Worm (Caenorhabditis elegans) whole organism, L1 larva: ENCODE data around the gene Y73B6BL.47.

Source experiments
- C34B4.2 ChIP-seq: sonication (generic microtip); optimal IDR thresholded peaks from 2 replicates; lab custom pipeline; 2017; ENCODE audit warnings: mild to moderate bottlenecking, missing genetic modification characterization, missing compliant biosample characterization
- F16B12.6 ChIP-seq: fragments of 150-350 bp; optimal IDR thresholded peaks from 2 replicates; lab custom pipeline; 2014; ENCODE audit warnings: missing biosample characterization, missing genetic modification characterization
- Y116A8C.19 ChIP-seq: sonication (generic microtip); optimal IDR thresholded peaks from 2 replicates; lab custom pipeline; 2016; ENCODE audit warnings: missing compliant biosample characterization, missing genetic modification characterization, borderline replicate concordance
- aha-1 ChIP-seq: fragments of 150-350 bp; optimal IDR thresholded peaks from 2 replicates; lab custom pipeline; 2014; ENCODE audit warnings: missing biosample characterization, missing genetic modification characterization
- alr-1 ChIP-seq: fragments of 200-800 bp; sonication (Bioruptor generic); optimal IDR thresholded peaks from 2 replicates; lab custom pipeline; 2018; ENCODE audit warnings: borderline replicate concordance, mild to moderate bottlenecking, missing genetic modification characterization, missing compliant biosample characterization
- blmp-1 ChIP-seq: fragments of 150-350 bp; optimal IDR thresholded peaks from 2 replicates; lab custom pipeline; 2014; ENCODE audit warnings: missing biosample characterization, missing genetic modification characterization
- ceh-88 ChIP-seq: fragments of 200-800 bp; sonication (Bioruptor generic); IDR thresholded peaks from 2 replicates; pipeline ENCODE4 v1.3.6; 2022; ENCODE audit warnings: missing genetic modification characterization, missing compliant biosample characterization
- ces-1 ChIP-seq: fragments of 150-350 bp; optimal IDR thresholded peaks from 2 replicates; lab custom pipeline; 2014; ENCODE audit warnings: missing biosample characterization, missing genetic modification reagents, missing genetic modification characterization
- dpl-1 ChIP-seq, 3 experiments: fragments of 150-350 bp in 2 of 3; sonication (generic microtip) in 1 of 3; optimal IDR thresholded peaks; 2 replicates each; lab custom pipeline; 2014 to 2017; ENCODE audit warnings: missing biosample characterization in 3 of 3, missing genetic modification characterization in 3 of 3, missing genetic modification reagents in 3 of 3
- dsc-1 ChIP-seq: sonication (generic microtip); optimal IDR thresholded peaks from 2 replicates; lab custom pipeline; 2016; ENCODE audit warnings: mild to moderate bottlenecking, missing genetic modification characterization, missing compliant biosample characterization
- efl-1 ChIP-seq, 4 experiments: fragments of 150-350 bp; optimal IDR thresholded peaks in 3 of 4; peaks in 1 of 4; 1 replicate in 1 of 4; 2 replicates in 3 of 4; lab custom pipeline; 2014; ENCODE audit warnings: missing biosample characterization in 2 of 4, missing genetic modification characterization in 2 of 4, missing genetic modification reagents in 2 of 4
- efl-3 ChIP-seq: fragments of 200-800 bp; sonication (Bioruptor generic); optimal IDR thresholded peaks from 2 replicates; lab custom pipeline; 2018; ENCODE audit warnings: mild to moderate bottlenecking, missing genetic modification characterization, missing compliant biosample characterization
- egl-13 ChIP-seq: sonication (generic microtip); optimal IDR thresholded peaks from 2 replicates; lab custom pipeline; 2016; ENCODE audit warnings: missing genotype, missing genetic modification reagents, missing genetic modification characterization, missing compliant biosample characterization
- fkh-10 ChIP-seq: sonication (generic microtip); optimal IDR thresholded peaks from 2 replicates; lab custom pipeline; 2017; ENCODE audit warnings: missing biosample characterization, missing genetic modification reagents, missing genetic modification characterization
- fkh-4 ChIP-seq: sonication (generic microtip); optimal IDR thresholded peaks from 2 replicates; lab custom pipeline; 2016; ENCODE audit warnings: missing compliant biosample characterization, missing genetic modification characterization, borderline replicate concordance
- fkh-8 ChIP-seq: sonication (generic microtip); optimal IDR thresholded peaks from 2 replicates; lab custom pipeline; 2016; ENCODE audit warnings: mild to moderate bottlenecking, missing genetic modification characterization, missing compliant biosample characterization
- fos-1 ChIP-seq: fragments of 150-350 bp; optimal IDR thresholded peaks from 2 replicates; lab custom pipeline; 2014; ENCODE audit warnings: missing biosample characterization, missing genetic modification characterization
- hlh-17 ChIP-seq: fragments of 200-800 bp; sonication (Bioruptor generic); optimal IDR thresholded peaks from 2 replicates; lab custom pipeline; 2018; ENCODE audit warnings: missing genetic modification characterization, mild to moderate bottlenecking, missing compliant biosample characterization, moderate library complexity, borderline replicate concordance
- hlh-4 ChIP-seq: sonication (generic microtip); optimal IDR thresholded peaks from 2 replicates; lab custom pipeline; 2016; ENCODE audit warnings: mild to moderate bottlenecking, missing genetic modification characterization, missing compliant biosample characterization
- hpl-2 ChIP-seq: fragments of 150-350 bp; optimal IDR thresholded peaks from 2 replicates; lab custom pipeline; 2014; ENCODE audit warnings: missing biosample characterization, missing genetic modification reagents, missing genetic modification characterization
- irx-1 ChIP-seq: sonication (generic microtip); optimal IDR thresholded peaks from 2 replicates; lab custom pipeline; 2016; ENCODE audit warnings: missing genetic modification characterization, missing compliant biosample characterization
- jun-1 ChIP-seq: fragments of 150-350 bp; optimal IDR thresholded peaks from 2 replicates; lab custom pipeline; 2014; ENCODE audit warnings: missing biosample characterization, missing genetic modification reagents, missing genetic modification characterization
- lin-13 ChIP-seq: fragments of 150-350 bp; optimal IDR thresholded peaks from 2 replicates; lab custom pipeline; 2014; ENCODE audit warnings: missing biosample characterization, missing genetic modification reagents, missing genetic modification characterization
- lin-15B ChIP-seq: fragments of 150-350 bp; sonication (generic microtip); optimal IDR thresholded peaks from 3 replicates; lab custom pipeline; 2014; ENCODE audit warnings: missing biosample characterization, missing genetic modification characterization
- lir-3 ChIP-seq: sonication (generic microtip); optimal IDR thresholded peaks from 2 replicates; lab custom pipeline; 2016; ENCODE audit warnings: mild to moderate bottlenecking, missing genetic modification characterization, moderate library complexity, missing compliant biosample characterization; ENCODE audit not compliant: poor library complexity
- mdl-1 ChIP-seq, 2 experiments: fragments of 150-350 bp; optimal IDR thresholded peaks; 2 replicates each; lab custom pipeline; 2014 to 2017; ENCODE audit warnings: missing biosample characterization in 2 of 2, missing genetic modification characterization in 2 of 2, inconsistent platforms in 1 of 2
- mef-2 ChIP-seq: fragments of 150-350 bp; optimal IDR thresholded peaks from 2 replicates; lab custom pipeline; 2014; ENCODE audit warnings: missing biosample characterization, missing genetic modification characterization
- nhr-11 ChIP-seq: fragments of 150-350 bp; optimal IDR thresholded peaks from 2 replicates; lab custom pipeline; 2014; ENCODE audit warnings: missing biosample characterization, missing genetic modification characterization
- nhr-12 ChIP-seq: sonication (generic microtip); optimal IDR thresholded peaks from 2 replicates; lab custom pipeline; 2017; ENCODE audit warnings: missing biosample characterization, missing genetic modification characterization
- nhr-19 ChIP-seq: fragments of 200-800 bp; sonication (Bioruptor generic); conservative IDR thresholded peaks from 2 replicates; pipeline ENCODE4 v1.3.6; 2022; ENCODE audit warnings: missing genetic modification characterization, missing compliant biosample characterization
- nhr-20 ChIP-seq: sonication (generic microtip); optimal IDR thresholded peaks from 2 replicates; lab custom pipeline; 2016; ENCODE audit warnings: mild to moderate bottlenecking, missing genetic modification characterization, missing compliant biosample characterization
- nhr-237 ChIP-seq: fragments of 150-350 bp; optimal IDR thresholded peaks from 2 replicates; lab custom pipeline; 2014; ENCODE audit warnings: missing biosample characterization, missing genetic modification characterization
- nhr-47 ChIP-seq: sonication (generic microtip); optimal IDR thresholded peaks from 2 replicates; lab custom pipeline; 2016; ENCODE audit warnings: mild to moderate bottlenecking, missing genetic modification characterization, moderate library complexity, missing compliant biosample characterization
- nhr-71 ChIP-seq: sonication (generic microtip); optimal IDR thresholded peaks from 2 replicates; lab custom pipeline; 2016; ENCODE audit warnings: mild to moderate bottlenecking, missing genetic modification characterization, moderate library complexity, missing compliant biosample characterization
- nhr-84 ChIP-seq: sonication (generic microtip); optimal IDR thresholded peaks from 2 replicates; lab custom pipeline; 2017; ENCODE audit warnings: missing biosample characterization, missing genetic modification characterization
- nhr-90 ChIP-seq: sonication (generic microtip); optimal IDR thresholded peaks from 2 replicates; lab custom pipeline; 2016; ENCODE audit warnings: mild to moderate bottlenecking, missing genetic modification characterization, missing compliant biosample characterization; ENCODE audit not compliant: poor library complexity
- pax-3 ChIP-seq: fragments of 200-800 bp; sonication (Bioruptor generic); optimal IDR thresholded peaks from 2 replicates; lab custom pipeline; 2018; ENCODE audit warnings: mild to moderate bottlenecking, missing genetic modification characterization, moderate library complexity, missing compliant biosample characterization
- pqm-1 ChIP-seq: sonication (generic microtip); optimal IDR thresholded peaks from 3 replicates; lab custom pipeline; 2017; ENCODE audit warnings: missing biosample characterization, missing genetic modification characterization
- rnt-1 ChIP-seq: sonication (generic microtip); optimal IDR thresholded peaks from 2 replicates; lab custom pipeline; 2016; ENCODE audit warnings: mild to moderate bottlenecking, missing genetic modification characterization, moderate library complexity, missing compliant biosample characterization
- skn-1 ChIP-seq: fragments of 150-350 bp; optimal IDR thresholded peaks from 2 replicates; lab custom pipeline; 2014; ENCODE audit warnings: missing biosample characterization, missing genetic modification characterization
- snu-23 ChIP-seq: sonication (generic microtip); optimal IDR thresholded peaks from 2 replicates; lab custom pipeline; 2016; ENCODE audit warnings: missing genetic modification characterization, missing compliant biosample characterization
- sox-4 ChIP-seq: sonication (generic microtip); optimal IDR thresholded peaks from 2 replicates; lab custom pipeline; 2016; ENCODE audit warnings: missing genetic modification characterization, missing compliant biosample characterization
- sptf-1 ChIP-seq: fragments of 150-350 bp; optimal IDR thresholded peaks from 2 replicates; lab custom pipeline; 2014; ENCODE audit warnings: missing biosample characterization, missing genetic modification characterization
- swsn-7 ChIP-seq: sonication (generic microtip); optimal IDR thresholded peaks from 2 replicates; lab custom pipeline; 2016; ENCODE audit warnings: missing genetic modification characterization, missing compliant biosample characterization
- tlp-1 ChIP-seq: fragments of 150-350 bp; optimal IDR thresholded peaks from 2 replicates; lab custom pipeline; 2014; ENCODE audit warnings: missing biosample characterization, missing genetic modification characterization
- vab-15 ChIP-seq: sonication (generic microtip); optimal IDR thresholded peaks from 2 replicates; lab custom pipeline; 2017; ENCODE audit warnings: missing genotype, mild to moderate bottlenecking, missing genetic modification characterization, missing compliant biosample characterization
- xbp-1 ChIP-seq: sonication (generic microtip); optimal IDR thresholded peaks from 2 replicates; lab custom pipeline; 2016; ENCODE audit warnings: missing genetic modification characterization, missing compliant biosample characterization
- zag-1 ChIP-seq: fragments of 150-350 bp; optimal IDR thresholded peaks from 2 replicates; lab custom pipeline; 2014; ENCODE audit warnings: missing biosample characterization, missing genetic modification characterization
- zip-4 ChIP-seq: fragments of 200-800 bp; sonication (Bioruptor generic); optimal IDR thresholded peaks from 2 replicates; lab custom pipeline; 2018; ENCODE audit warnings: mild to moderate bottlenecking, missing genetic modification characterization, moderate library complexity, missing compliant biosample characterization
- ztf-11 ChIP-seq, 2 experiments: sonication (generic microtip); optimal IDR thresholded peaks; 2 replicates each; lab custom pipeline; 2016 to 2017; ENCODE audit warnings: missing genetic modification characterization in 2 of 2, missing biosample characterization in 1 of 2, missing compliant biosample characterization in 1 of 2

Gene Y73B6BL.47

ce11 chrIV:6391566-6391965, 29.8 kb downstream of the Y73B6BL.47 start:
- no peak for TF ChIP-seq ces-1
- TF ChIP-seq fos-1 (tag; lab: Kevin White, UChicago), result no peak
- no peak for TF ChIP-seq lir-3 (tag; lab: Kevin White, UChicago)
- TF ChIP-seq nhr-90 (tag; lab: Kevin White, UChicago), result no peak
- no peak for TF ChIP-seq nhr-84 (tag; lab: Kevin White, UChicago)
- no peak for TF ChIP-seq ztf-11 (tag; optimal IDR thresholded peaks at IDR 0.05; lab: Kevin White, UChicago)
- TF ChIP-seq dsc-1 (tag; lab: Kevin White, UChicago), result no peak
- TF ChIP-seq egl-13 (tag; lab: Kevin White, UChicago), result no peak
- TF ChIP-seq nhr-12 (tag; lab: Kevin White, UChicago), result no peak
- no peak for TF ChIP-seq pqm-1 (tag; lab: Kevin White, UChicago)
- TF ChIP-seq hpl-2 (GFP tag; lab: Kevin White, UChicago), result no peak
- no peak for TF ChIP-seq sptf-1

- TF ChIP-seq vab-15, result no peak
- TF ChIP-seq skn-1 (tag; lab: Kevin White, UChicago), result peak; percentile 42
- TF ChIP-seq sox-4 (tag; lab: Kevin White, UChicago), result no peak
- TF ChIP-seq jun-1 (tag; lab: Kevin White, UChicago), result no peak
- TF ChIP-seq lin-15B (tag; lab: Kevin White, UChicago), result no peak
- no peak for TF ChIP-seq C34B4.2 (tag; lab: Kevin White, UChicago)
- TF ChIP-seq pax-3 (tag; lab: Kevin White, UChicago), result no peak
- TF ChIP-seq lin-13, result no peak
- TF ChIP-seq swsn-7 (tag; lab: Kevin White, UChicago), result peak; percentile 42
- no peak for TF ChIP-seq ztf-11 (tag; optimal IDR thresholded peaks at IDR 0.05; lab: Kevin White, UChicago)
- TF ChIP-seq nhr-47 (tag; lab: Kevin White, UChicago), result peak; percentile 51
- no peak for TF ChIP-seq nhr-90 (tag; lab: Kevin White, UChicago)
- peak; percentile 62 for TF ChIP-seq fos-1 (tag; lab: Kevin White, UChicago)
- peak; percentile 61 for TF ChIP-seq rnt-1 (tag; lab: Kevin White, UChicago)
- no peak for TF ChIP-seq F16B12.6
- peak in 2 of 3 experiments; percentile 14 to 26 for TF ChIP-seq dpl-1 (GFP tag; optimal IDR thresholded peaks at IDR 0.05; lab: Kevin White, UChicago)
- no peak for TF ChIP-seq irx-1 (tag; lab: Kevin White, UChicago)
- no peak for TF ChIP-seq mdl-1 (tag; optimal IDR thresholded peaks at IDR 0.05; lab: Kevin White, UChicago)
- no peak for TF ChIP-seq nhr-237
- TF ChIP-seq ceh-88 (GFP tag; lab: Robert Waterston, UW), result no peak
- no peak for TF ChIP-seq fkh-4 (tag; lab: Kevin White, UChicago)
- TF ChIP-seq efl-1 (optimal IDR thresholded peaks at IDR 0.05; lab: Kevin White, UChicago), result peak; percentile 44 to 49
- TF ChIP-seq efl-1 (GFP tag; optimal IDR thresholded peaks at IDR 0.05 in 1 of 2; lab: Kevin White, UChicago), result peak; percentile 13 to 20
- no peak for TF ChIP-seq efl-3 (GFP tag; lab: Kevin White, UChicago)
- TF ChIP-seq zag-1 (tag; lab: Kevin White, UChicago), result no peak
- TF ChIP-seq alr-1 (tag; lab: Kevin White, UChicago), result no peak
- peak; percentile 83 for TF ChIP-seq nhr-71 (tag; lab: Kevin White, UChicago)
- no peak for TF ChIP-seq zip-4 (GFP tag; lab: Kevin White, UChicago)
- no peak for TF ChIP-seq hlh-4 (tag; lab: Kevin White, UChicago)
- peak; percentile 60 for TF ChIP-seq lir-3 (tag; lab: Kevin White, UChicago)
- TF ChIP-seq Y116A8C.19 (tag; lab: Kevin White, UChicago), result no peak
- no peak for TF ChIP-seq egl-13 (tag; lab: Kevin White, UChicago)
- TF ChIP-seq nhr-20 (tag; lab: Kevin White, UChicago), result peak; percentile 42
- TF ChIP-seq nhr-11, result peak; percentile 25
- peak; percentile 33 for TF ChIP-seq fkh-8 (tag; lab: Kevin White, UChicago)
- TF ChIP-seq fkh-10 (GFP tag; lab: Kevin White, UChicago), result peak; percentile 48
- TF ChIP-seq hlh-17 (GFP tag; lab: Kevin White, UChicago), result no peak
- TF ChIP-seq xbp-1, result peak; percentile 3
- TF ChIP-seq aha-1 (tag; lab: Kevin White, UChicago), result no peak
- TF ChIP-seq blmp-1 (tag; lab: Kevin White, UChicago), result no peak
- TF ChIP-seq mef-2, result peak; percentile 43
- peak; percentile 66 for TF ChIP-seq snu-23
- TF ChIP-seq dsc-1 (tag; lab: Kevin White, UChicago), result peak; percentile 79
- TF ChIP-seq tlp-1 (tag; lab: Kevin White, UChicago), result no peak
- peak; percentile 47 for TF ChIP-seq nhr-19 (GFP tag; lab: Robert Waterston, UW)
These were observed 31.6 kb downstream of the Y73B6BL.47 start for ce11 chrIV:6393329-6393728.
